Worm (Caenorhabditis elegans): Measurements from ENCODE around the gene twk-6.
"Not testable (repeated sequence)": the region's sequence is repeated elsewhere in the genome, so short reads cannot be mapped to it uniquely, and the experiment has no call there.

Gene twk-6

ce11 chrIII:4742620-4743019 is at the start of gene twk-6:
twk-6 (plus strand) TSS chrIII:4742920.
- not testable (repeated sequence) for TF ChIP-seq zfh-2 (GFP tag; conservative IDR thresholded peaks at IDR 0.05); pbrm-1 (GFP tag; IDR thresholded peaks at IDR 0.05); ztf-22 (GFP tag; optimal IDR thresholded peaks at IDR 0.05)

ce11 chrIII:4693281-4693680 is 49.4 kb upstream of the twk-6 start, which contains the start of gene nifk-1:
nifk-1 (minus strand) TSS chrIII:4693307.
- no peak for TF ChIP-seq let-526 (GFP tag; IDR thresholded peaks at IDR 0.05)
- TF ChIP-seq nhr-27 (tag; optimal IDR thresholded peaks at IDR 0.05), result no peak
- no peak for TF ChIP-seq nhr-120 (GFP tag; IDR thresholded peaks at IDR 0.05)
- no peak for TF ChIP-seq sdz-38 (tag; optimal IDR thresholded peaks at IDR 0.05)
- no peak for TF ChIP-seq hrde-1 (tag; optimal IDR thresholded peaks at IDR 0.05; ENCODE audit: borderline replicate concordance)
- TF ChIP-seq sptf-2 (GFP tag; optimal IDR thresholded peaks at IDR 0.05), result no peak
- no peak for TF ChIP-seq ceh-91 (GFP tag; IDR thresholded peaks at IDR 0.05)
- TF ChIP-seq B0261.1 (tag; optimal IDR thresholded peaks at IDR 0.05), result no peak
- peak in 1 of 3 experiments; percentile 47 for TF ChIP-seq lin-35 (GFP tag; optimal IDR thresholded peaks at IDR 0.05)
- no peak for TF ChIP-seq nhr-179 (tag; optimal IDR thresholded peaks at IDR 0.05)
- TF ChIP-seq let-607 (tag; optimal IDR thresholded peaks at IDR 0.05), result peak in 1 of 2 experiments; percentile 22
- no peak for TF ChIP-seq lsy-27 (tag; optimal IDR thresholded peaks at IDR 0.05; ENCODE audit: borderline replicate concordance, insufficient read depth)
- TF ChIP-seq ekl-4 (GFP tag; IDR thresholded peaks at IDR 0.05), result no peak
- 0 out of 2 replicates have a peak, but pooled peaks have one; percentile 14 for TF ChIP-seq madf-3 (GFP tag; IDR thresholded peaks at IDR 0.05)
- TF ChIP-seq tlf-1 (GFP tag; optimal IDR thresholded peaks at IDR 0.05), result peak; percentile 3
- no peak for TF ChIP-seq repo-1 (tag; optimal IDR thresholded peaks at IDR 0.05)
- TF ChIP-seq ztf-6 (GFP tag; IDR thresholded peaks at IDR 0.05), result no peak
- no peak for TF ChIP-seq ama-1 (optimal IDR thresholded peaks at IDR 0.05)
- TF ChIP-seq ama-1 (GFP tag; optimal IDR thresholded peaks at IDR 0.05), result no peak
- no peak for TF ChIP-seq snpc-4 (GFP tag; optimal IDR thresholded peaks at IDR 0.05)
- peak in 3 of 4 experiments; percentile 28 to 69 (median 68) for TF ChIP-seq snpc-4 (tag; optimal IDR thresholded peaks at IDR 0.05)
- TF ChIP-seq T26A5.8 (tag; optimal IDR thresholded peaks at IDR 0.05), result no peak
- peak; percentile 56 for TF ChIP-seq efl-1 (GFP tag; optimal IDR thresholded peaks at IDR 0.05)
- TF ChIP-seq F52B5.7 (tag; optimal IDR thresholded peaks at IDR 0.05), result no peak
- TF ChIP-seq lag-1 (GFP tag; IDR thresholded peaks at IDR 0.05), result no peak
- no peak for TF ChIP-seq tbx-9 (tag; optimal IDR thresholded peaks at IDR 0.05; ENCODE audit: borderline replicate concordance)
- TF ChIP-seq attf-5 (GFP tag; optimal IDR thresholded peaks at IDR 0.05), result peak; percentile 86
- TF ChIP-seq die-1 (tag; optimal IDR thresholded peaks at IDR 0.05), result no peak
- peak; percentile 46 for TF ChIP-seq tbp1 (GFP tag; optimal IDR thresholded peaks at IDR 0.05)
- peak; percentile 65 for TF ChIP-seq madf-6 (GFP tag; IDR thresholded peaks at IDR 0.05)
- TF ChIP-seq F49E8.2 (tag; optimal IDR thresholded peaks at IDR 0.05; ENCODE audit: insufficient read depth), result no peak
- TF ChIP-seq unc-130 (GFP tag; optimal IDR thresholded peaks at IDR 0.05), result no peak
- TF ChIP-seq T07F8.4 (tag; optimal IDR thresholded peaks at IDR 0.05), result no peak
- TF ChIP-seq nhr-80 (tag; optimal IDR thresholded peaks at IDR 0.05), result peak; percentile 79
- TF ChIP-seq hsf-1 (GFP tag; IDR thresholded peaks at IDR 0.05), result no peak
- TF ChIP-seq atf-7 (tag; optimal IDR thresholded peaks at IDR 0.05), result no peak
- no peak for TF ChIP-seq F57A8.1 (GFP tag; optimal IDR thresholded peaks at IDR 0.05)
- TF ChIP-seq ztf-25 (GFP tag; IDR thresholded peaks at IDR 0.05), result no peak
- no peak for TF ChIP-seq bed-2 (GFP tag; IDR thresholded peaks at IDR 0.05)
- TF ChIP-seq him-1 (tag; optimal IDR thresholded peaks at IDR 0.05), result no peak
- TF ChIP-seq nhr-90 (tag; optimal IDR thresholded peaks at IDR 0.05), result no peak
- TF ChIP-seq Y79H2A.3 (GFP tag; conservative IDR thresholded peaks at IDR 0.05), result no peak
- TF ChIP-seq rcor-1 (GFP tag; IDR thresholded peaks at IDR 0.05), result no peak
- TF ChIP-seq snpc-1.1 (tag; optimal IDR thresholded peaks at IDR 0.05; ENCODE audit: insufficient read depth), result no peak

Data from whole organism, young adult.